Worm (Caenorhabditis elegans) whole organism, dauer: ENCODE measurements around the gene F53B3.3.
"Not testable (repeated sequence)": the region's sequence is repeated elsewhere in the genome, so short reads cannot be mapped to it uniquely, and the experiment has no call there.

Experiments
- unc-62 ChIP-seq: sonication (generic microtip); optimal IDR thresholded peaks from 2 replicates; lab custom pipeline; 2017; ENCODE audit warnings: missing biosample characterization, missing genetic modification reagents, missing genetic modification characterization

F53B3.3 gene

DNA sequence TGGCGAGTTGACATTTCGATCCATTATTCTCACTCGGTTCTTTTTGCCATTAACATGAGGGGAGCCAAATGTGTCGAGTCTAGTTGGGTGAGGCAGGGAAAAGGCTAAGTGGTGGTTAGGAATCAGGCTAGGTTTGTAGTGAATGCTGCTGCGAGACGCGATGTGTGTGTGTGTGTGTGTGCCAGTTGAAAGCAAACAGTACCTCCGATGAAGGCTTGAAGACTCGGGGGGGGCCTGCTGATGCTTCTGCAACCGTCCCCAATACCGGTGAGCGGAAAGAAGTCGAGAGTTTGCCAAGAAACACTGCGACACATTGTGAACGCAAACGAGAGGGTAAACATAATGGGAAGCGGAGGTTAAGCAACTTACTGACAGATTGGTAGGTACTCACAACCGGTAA lies at the start of gene F53B3.3:
F53B3.3 (minus strand) TSS at position 101 of the 400 bp plus-strand sequence.
- TF ChIP-seq unc-62 (GFP tag; lab: Kevin White, UChicago), result no peak

DNA sequence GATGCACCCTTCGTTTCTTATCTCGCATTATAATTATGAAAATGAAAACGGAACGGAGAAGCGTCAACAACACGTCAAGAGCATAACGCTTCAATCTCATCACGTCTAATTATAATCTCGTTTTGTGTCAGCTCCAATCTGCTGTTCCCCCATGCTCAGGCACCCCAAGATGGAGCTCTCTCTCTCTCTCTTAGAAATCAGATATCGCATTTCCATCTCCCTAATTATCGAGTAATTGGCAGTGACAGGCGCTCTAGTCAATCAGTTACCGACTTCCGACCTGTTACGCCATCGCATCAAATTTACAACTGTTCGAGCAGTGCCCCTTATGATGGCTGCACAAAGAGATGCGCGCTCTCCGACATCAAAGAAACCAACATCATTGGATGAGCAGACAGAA lies 49.5 kb upstream of the F53B3.3 start:
- no peak for TF ChIP-seq unc-62 (GFP tag; lab: Kevin White, UChicago)

DNA sequence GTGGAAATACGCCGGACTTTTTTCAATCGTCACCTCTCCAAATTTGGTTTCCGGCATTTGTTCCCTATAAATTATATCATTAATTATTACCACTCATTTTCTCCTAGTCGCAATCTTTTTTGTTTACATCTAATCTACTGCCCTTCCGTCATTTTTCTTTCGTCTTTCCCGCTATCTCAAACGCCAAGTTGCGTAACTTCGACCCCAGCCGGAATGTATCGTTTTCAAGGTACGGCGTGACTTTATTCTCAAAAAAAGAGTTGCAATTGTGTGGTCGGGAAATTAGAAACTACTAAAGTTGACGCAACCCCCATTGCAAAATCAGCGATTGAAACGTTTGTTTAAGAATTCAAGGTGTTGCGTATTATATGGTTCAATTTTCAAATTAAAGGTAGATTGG lies 48.6 kb upstream of the F53B3.3 start:
- no peak for TF ChIP-seq unc-62 (GFP tag; lab: Kevin White, UChicago)

DNA sequence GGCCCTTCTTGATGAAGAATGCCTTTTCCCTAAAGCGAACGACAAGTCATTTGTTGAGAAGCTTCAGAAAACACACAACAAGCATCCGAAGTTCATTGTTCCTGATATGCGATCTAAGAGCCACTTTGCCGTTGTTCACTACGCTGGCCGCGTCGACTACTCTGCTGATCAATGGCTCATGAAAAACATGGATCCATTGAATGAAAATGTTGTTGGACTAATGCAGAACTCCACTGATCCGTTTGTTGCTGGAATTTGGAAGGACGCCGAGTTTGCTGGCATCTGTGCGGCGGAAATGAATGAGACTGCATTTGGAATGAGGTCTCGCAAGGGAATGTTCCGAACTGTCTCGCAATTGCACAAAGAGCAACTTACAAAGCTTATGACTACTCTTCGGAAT lies 41.8 kb upstream of the F53B3.3 start:
- no peak for TF ChIP-seq unc-62 (GFP tag; lab: Kevin White, UChicago)

DNA sequence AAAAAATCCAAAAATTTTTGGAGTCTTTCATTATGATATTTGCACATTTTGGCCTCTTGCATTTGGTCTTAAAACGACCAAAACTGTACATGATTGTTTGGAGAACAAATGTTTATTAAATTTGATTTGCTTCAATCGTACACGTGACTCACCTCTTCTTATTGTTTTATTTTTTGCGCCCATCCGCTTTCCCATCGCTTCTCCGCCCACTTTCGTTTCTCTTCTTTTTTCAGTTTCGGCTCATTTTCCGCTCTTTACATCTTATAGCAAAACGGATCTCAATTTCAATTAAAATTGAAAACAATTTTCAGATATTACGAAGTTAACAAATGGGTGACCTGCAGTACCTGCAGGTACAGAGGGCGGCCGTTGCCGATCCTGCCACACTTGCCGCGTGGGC lies 38.3 kb upstream of the F53B3.3 start, which contains the start of gene nmy-1:
nmy-1 (plus strand) TSS at position 301 of the 400 bp plus-strand sequence.
- no peak for TF ChIP-seq unc-62 (GFP tag; lab: Kevin White, UChicago)

DNA sequence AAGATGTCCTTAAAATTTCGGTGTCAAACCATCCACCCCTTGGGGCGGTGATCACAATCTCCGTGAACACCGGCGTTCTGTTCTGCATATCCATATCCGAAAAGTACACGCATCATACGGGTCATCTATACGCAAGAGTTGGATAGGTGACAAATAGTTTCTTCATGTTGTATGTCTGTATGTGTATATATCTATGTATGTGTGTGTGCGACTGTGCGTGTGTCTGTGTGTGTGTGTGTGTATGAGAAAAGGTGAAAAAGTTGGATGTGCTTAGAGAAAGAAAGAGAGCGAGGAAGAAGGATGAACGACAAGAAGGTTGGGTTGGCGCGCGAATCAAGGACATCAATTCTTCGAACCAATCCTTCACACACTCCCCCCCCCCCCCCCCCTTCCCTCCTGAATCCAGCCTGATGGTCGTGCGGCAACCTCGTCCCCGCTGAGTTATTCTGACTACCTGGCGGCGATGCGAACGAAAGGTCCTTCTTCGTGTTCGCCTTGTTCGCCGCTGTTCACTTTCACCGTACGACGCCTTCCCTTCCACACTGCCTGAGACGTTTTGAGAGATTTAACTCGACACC lies 36.4 kb upstream of the F53B3.3 start:
- TF ChIP-seq unc-62 (GFP tag; lab: Kevin White, UChicago), result no peak

DNA sequence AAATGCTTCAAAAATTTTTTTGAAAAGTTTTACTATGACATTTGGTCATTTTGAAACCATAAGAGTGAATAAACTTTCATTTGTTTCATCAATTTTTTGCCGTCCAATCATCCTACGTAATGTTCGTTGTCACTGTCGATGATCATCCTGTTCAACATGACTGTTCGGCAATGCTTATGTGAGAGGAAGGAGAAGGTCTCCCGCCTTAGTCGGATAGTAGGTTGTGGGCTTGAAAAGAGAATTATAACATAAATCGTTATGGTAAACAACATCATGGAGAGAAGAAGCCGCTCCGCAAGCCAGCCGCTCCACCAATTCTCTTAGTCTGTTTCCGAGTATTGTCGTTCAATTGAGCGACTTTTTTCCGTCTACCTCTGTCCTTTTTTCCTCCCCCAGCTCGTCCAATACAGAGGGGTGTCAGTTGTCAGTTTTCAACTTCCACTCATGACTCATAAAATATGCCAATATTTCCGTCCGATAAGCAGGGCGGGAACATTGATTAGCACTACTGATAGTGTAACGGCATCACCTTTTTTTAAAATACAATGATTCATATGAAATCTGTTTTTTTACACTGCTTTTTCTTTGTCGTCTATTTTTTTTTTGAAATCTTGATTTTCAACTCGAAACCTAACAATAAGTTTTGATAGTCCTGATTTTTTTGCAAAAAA lies 35.3 kb upstream of the F53B3.3 start:
- TF ChIP-seq unc-62 (GFP tag; lab: Kevin White, UChicago), result no peak

DNA sequence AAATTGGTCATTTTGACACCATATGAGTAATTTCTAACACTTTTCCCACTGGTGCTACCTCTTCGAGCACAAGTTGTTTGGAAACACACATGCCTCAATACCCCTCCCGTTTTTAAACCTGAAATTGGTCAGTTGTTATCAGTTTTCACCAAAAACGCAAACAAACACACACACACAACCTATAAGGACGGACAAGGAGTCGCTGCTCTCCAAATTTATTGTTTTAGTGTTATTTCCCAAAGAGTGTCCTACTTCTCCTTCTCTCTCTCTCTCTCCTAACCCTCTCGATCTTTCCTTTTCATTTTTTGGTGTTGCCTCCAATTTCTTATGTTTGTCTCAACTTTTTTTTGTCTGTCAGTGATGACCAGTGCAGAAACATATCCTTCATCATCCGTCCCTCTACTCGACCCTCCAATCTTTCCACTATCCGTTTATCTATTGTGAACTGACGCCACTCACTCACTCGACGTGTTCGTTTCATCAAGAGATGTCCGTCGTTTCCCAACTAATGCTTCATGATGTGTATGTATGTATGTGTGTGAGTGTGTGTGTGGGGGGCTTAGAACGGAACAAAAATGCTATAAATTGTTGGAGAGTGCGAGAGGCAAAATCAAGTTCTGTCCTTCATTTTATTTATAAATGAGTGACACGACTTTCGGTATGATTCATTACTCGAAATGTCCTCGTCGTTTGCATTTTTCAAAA lies 32.9 kb upstream of the F53B3.3 start:
- no peak for TF ChIP-seq unc-62 (GFP tag; lab: Kevin White, UChicago)

DNA sequence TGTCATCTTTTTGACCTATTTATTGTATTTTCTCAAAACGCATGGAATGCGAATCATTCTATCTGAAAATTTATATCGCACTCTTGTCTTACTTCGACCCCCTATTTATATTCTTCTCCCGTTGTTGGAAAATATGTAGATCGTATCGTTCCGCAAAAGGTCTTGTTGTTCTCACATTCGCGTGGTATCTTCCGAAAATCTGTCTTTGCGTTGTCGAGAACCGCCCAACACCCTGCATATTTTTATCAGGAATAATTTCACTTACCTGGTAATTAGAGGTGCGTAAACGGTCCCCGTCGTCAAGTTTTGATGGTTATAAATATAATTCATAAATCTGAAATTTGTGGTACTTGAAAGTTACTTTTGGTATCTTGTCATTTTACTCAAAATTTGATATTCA lies 31.9 kb upstream of the F53B3.3 start:
- TF ChIP-seq unc-62 (GFP tag; lab: Kevin White, UChicago), result no peak

DNA sequence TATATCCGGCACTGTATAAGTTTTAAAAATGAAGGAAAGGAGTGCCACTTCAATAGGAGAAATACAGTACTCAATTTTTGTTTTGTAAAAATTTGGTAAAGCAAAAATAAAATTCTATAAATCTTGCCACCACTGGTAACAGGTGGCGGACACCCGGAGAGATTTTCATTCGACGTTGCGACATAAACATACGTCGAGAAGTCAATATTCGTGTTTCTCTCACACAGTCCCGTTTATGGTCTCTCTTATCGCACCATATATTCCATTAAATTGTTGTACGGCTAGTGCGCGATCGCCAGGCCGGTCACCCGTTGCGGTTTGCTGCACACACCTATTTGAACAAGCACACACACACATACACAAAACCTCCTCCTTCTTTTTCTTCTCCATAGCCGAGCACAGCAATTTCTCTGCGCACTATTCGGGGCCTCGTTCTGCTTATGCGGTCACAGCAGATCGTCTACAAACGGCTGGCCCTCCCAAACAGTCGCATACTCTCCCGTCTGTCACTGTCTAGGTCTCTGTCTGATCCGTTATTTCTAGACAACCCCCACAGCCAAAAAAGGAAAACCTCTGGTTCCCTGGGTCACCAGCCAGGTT lies 30.1 kb upstream of the F53B3.3 start:
- no peak for TF ChIP-seq unc-62 (GFP tag; lab: Kevin White, UChicago)

DNA sequence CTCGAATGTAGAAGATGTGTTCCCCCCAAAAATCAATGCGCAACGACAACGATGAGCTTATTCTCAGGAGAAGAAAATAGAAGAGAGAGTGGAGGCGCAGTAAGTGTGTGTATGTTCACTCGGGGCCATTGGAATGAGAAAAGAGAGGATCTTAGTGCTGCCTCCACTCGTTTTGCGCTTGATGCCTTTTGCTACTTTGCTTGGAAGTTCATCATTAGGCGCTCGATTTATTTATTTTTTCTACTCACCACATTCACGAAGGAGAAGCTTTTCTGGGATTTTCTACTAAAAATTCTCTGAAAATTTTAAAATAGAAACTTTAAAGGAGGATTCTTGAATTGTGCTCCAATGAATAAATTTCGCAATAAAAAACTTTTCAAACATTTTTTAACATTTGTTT lies 27.3 kb upstream of the F53B3.3 start, which contains the start of gene F52B10.3:
F52B10.3 (minus strand) TSS at position 101 of the 400 bp plus-strand sequence.
- TF ChIP-seq unc-62 (GFP tag; lab: Kevin White, UChicago), result no peak

DNA sequence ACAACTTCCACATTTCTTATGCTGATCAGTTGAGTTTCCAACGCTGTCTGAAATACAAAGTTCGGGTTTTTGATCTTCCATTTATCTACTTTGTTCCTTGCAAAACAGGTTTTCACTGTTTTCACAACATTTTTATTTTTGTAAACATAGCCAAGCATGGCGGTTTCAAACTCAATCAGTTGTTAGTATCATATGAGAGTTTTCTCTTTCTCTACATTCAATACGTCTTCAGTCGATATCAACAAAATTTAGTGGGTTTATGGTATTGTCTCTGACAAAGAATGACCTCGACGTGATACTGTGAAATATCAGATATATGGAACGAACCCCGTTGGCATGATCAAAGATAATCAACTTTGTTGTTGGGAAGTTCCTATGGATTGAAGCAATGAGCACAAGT lies 24.7 kb upstream of the F53B3.3 start:
- TF ChIP-seq unc-62 (GFP tag; lab: Kevin White, UChicago), result no peak

DNA sequence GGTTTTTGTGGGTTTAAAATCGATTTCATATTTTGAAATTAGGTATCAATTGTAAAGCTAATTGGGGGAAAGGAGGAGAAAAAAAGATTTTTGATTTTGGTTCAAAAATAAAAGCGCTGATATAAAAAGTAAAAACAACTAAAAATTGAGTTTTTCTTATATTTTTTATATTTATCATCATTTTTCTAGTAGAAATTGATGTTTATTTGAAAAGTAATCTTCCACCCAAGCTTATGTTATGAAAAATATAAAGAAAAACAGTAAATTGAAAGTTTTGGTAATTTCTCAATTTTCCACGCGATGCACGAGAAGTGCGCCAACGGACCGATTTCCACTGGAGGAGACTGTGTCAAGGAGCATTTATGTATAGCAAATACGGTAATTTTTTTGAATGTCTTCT lies 23.3 kb upstream of the F53B3.3 start, which contains the start of gene B0410.1:
B0410.1 (plus strand) TSS at position 301 of the 400 bp plus-strand sequence.
- TF ChIP-seq unc-62 (GFP tag; lab: Kevin White, UChicago), result not testable (repeated sequence)

DNA sequence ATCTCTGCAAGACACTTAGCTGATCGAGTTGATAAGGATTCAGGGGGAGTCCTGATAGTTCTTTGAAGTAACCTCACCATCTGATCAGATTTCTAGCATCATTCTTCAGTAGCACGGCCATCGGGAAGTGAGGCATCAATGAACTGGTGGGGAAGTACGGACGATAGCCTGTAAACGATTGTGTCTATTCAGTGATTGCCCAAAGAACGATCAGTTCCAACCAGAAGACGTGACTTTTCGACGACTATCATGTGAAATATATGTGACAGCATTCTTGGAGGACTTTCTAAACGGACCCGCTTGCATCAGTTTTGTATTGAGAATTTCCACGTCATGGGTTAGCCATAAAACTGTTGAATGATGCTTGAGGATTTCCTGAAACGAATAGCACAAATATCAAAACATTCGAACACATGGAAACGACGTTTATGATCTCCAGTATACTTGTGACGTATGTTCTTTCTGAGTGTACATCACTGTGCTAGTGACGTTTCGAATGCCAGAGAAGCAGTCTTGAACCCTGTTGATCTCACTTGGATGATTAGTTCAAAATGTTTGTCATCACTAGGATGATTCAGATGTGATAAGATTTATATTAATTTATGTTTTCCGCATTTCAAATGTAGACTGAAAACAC lies 22.2 kb upstream of the F53B3.3 start:
- no peak for TF ChIP-seq unc-62 (GFP tag; lab: Kevin White, UChicago)

DNA sequence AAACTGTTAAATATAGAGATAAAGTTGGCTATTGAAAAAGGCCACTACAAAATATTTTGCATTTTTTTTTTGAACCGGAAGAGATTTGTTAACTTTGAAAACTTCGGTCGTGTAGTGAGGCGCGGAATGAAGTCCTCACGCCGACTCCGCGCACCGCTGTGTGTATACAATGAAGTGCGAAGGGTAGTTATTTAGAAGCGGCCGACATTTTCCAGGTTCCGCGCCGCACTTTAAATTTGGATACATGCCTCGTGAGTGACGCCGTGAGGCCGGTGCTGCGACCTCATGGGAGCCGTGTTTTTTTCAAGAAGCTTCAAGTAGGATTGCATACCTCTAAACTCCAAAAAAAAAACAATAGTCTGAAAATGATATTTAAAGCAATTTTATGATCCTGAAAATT lies 20.9 kb upstream of the F53B3.3 start:
- no peak for TF ChIP-seq unc-62 (GFP tag; lab: Kevin White, UChicago)
